Worm (Caenorhabditis elegans) whole organism, dauer: Measurements from ENCODE around the gene atg-2.

Experiments
- unc-62 ChIP-seq: sonication (generic microtip); optimal IDR thresholded peaks from 2 replicates; lab custom pipeline; 2017; ENCODE audit warnings: missing biosample characterization, missing genetic modification reagents, missing genetic modification characterization

atg-2 gene

ce11 chrX:6848596-6848995, 42.0 kb downstream of the atg-2 start:
- no peak for TF ChIP-seq unc-62 (GFP tag; lab: Kevin White, UChicago)

- no peak for TF ChIP-seq unc-62 (GFP tag; lab: Kevin White, UChicago)
Observed at ce11 chrX:6850412-6850811, 43.8 kb downstream of the atg-2 start.

ce11 chrX:6853318-6853717, 46.8 kb downstream of the atg-2 start, which contains the start of gene rig-3:
TSS of gene rig-3 (plus strand) at chrX:6853618.
- TF ChIP-seq unc-62 (GFP tag; lab: Kevin White, UChicago), result no peak

- no peak for TF ChIP-seq unc-62 (GFP tag; lab: Kevin White, UChicago)
Observed at ce11 chrX:6856793-6857192, 50.2 kb downstream of the atg-2 start.

ce11 chrX:6861564-6861963, 55.0 kb downstream of the atg-2 start:
- TF ChIP-seq unc-62 (GFP tag; lab: Kevin White, UChicago), result no peak

ce11 chrX:6863032-6863431, 56.5 kb downstream of the atg-2 start, which contains the start of gene nep-4:
TSS of gene nep-4 (minus strand) at chrX:6863424.
- no peak for TF ChIP-seq unc-62 (GFP tag; lab: Kevin White, UChicago)

- TF ChIP-seq unc-62 (GFP tag; lab: Kevin White, UChicago), result no peak
Observed at ce11 chrX:6865839-6866238, 59.3 kb downstream of the atg-2 start, which contains the start of gene odr-10. TSS of gene odr-10 (minus strand) at chrX:6865939.
